Fruit fly (Drosophila melanogaster) whole organism, prepupa: Measurements from ENCODE around the gene capt.

Source experiments
- CG1621 ChIP-seq: fragments of 200-800 bp; sonication (Bioruptor generic); optimal IDR thresholded peaks from 3 replicates; lab custom pipeline; 2018; ENCODE audit warnings: missing biosample characterization, mild to moderate bottlenecking, missing genetic modification characterization
- CG16779 ChIP-seq: fragments of 200-800 bp; sonication (Bioruptor generic); optimal IDR thresholded peaks from 3 replicates; lab custom pipeline; 2017; ENCODE audit warnings: missing biosample characterization, mild to moderate bottlenecking, missing genetic modification characterization
- Eip78C ChIP-seq: fragments of 200-800 bp; sonication (Bioruptor generic); peaks from one replicate; lab custom pipeline; 2016; ENCODE audit warnings: missing biosample characterization, missing genetic modification characterization
- Hr39 ChIP-seq: fragments of 200-800 bp; sonication (Bioruptor generic); optimal IDR thresholded peaks from 2 replicates; lab custom pipeline; 2016; ENCODE audit warnings: missing biosample characterization, missing genetic modification characterization
- Hr4 ChIP-seq: fragments of 200-800 bp; sonication (Bioruptor generic); optimal IDR thresholded peaks from 3 replicates; lab custom pipeline; 2016; ENCODE audit warnings: missing biosample characterization, missing genetic modification characterization
- OdsH ChIP-seq: fragments of 200-800 bp; sonication (Bioruptor generic); optimal IDR thresholded peaks from 3 replicates; lab custom pipeline; 2016; ENCODE audit warnings: missing biosample characterization, missing genetic modification characterization
- Sox15 ChIP-seq: fragments of 200-800 bp; sonication (Bioruptor generic); optimal IDR thresholded peaks from 3 replicates; lab custom pipeline; 2016; ENCODE audit warnings: missing biosample characterization, missing genetic modification characterization

DNA sequence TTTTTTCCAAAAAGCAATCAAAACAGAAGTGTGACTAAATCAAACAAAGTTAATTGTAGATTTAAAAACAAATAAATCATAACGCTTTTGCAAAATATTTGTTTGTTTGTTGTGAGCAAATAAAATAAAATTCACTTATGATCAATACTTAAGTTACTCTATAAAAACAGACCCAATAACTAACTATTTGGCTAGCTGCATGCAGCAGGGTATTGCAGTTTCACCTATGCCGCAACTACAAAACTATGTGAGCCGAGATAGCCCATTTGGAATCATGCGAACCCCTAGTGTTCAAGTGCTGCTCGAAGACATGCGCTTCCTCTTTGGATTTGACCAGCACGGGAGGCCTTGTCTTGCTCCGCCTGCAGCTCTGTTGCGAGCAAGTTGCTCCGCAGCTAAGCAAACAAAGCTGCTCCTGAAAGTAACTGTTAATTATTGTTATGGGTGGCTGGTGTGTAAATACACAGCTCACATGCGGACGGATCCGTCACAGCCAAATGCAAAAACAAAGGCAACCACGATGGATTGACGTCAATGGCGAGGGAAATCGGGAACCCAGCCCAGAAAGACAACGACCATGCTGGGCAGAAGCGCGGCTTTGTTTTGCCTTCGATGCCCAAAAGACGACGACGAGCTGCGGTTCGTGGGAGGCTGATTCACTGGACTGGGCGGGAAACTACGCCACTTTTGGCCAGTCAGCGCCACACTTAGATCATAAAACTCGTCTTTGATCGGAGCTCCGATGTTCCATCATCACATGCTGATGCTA is 35.9 kb downstream of the capt start:
- TF ChIP-seq Hr4 (GFP tag; lab: Kevin White, UChicago) (no peak), CG1621 (tag; lab: Kevin White, UChicago) (no peak), Hr39 (no peak), Sox15 (GFP tag; lab: Kevin White, UChicago) (no peak), Eip78C (peak; percentile 21), CG16779 (tag; lab: Kevin White, UChicago) (no peak), OdsH (no peak)
